Fruit fly (Drosophila melanogaster) S2 (cell line): Measurements from ENCODE around the gene Lsd-2.

Experiments used
- CG8478 ChIP-seq: fragments of >200 bp; optimal IDR thresholded peaks from 2 replicates; lab custom pipeline; 2018
- CTCF ChIP-seq, 2 experiments: fragments of >200 bp; optimal IDR thresholded peaks; 2 replicates each; lab custom pipeline; 2018

- no peak for TF ChIP-seq CTCF (optimal IDR thresholded peaks at IDR 0.05; lab: Kevin White, UChicago)
- TF ChIP-seq CG8478 (lab: Kevin White, UChicago) = no peak
Measured at dm6 chrX:15068537-15068936, 7.5 kb downstream of the Lsd-2 start.
